Worm (Caenorhabditis elegans) whole organism, late embryonic: Measurements from ENCODE around the gene crh-2.

ENCODE experiments used
- ceh-9 ChIP-seq: sonication (generic microtip); optimal IDR thresholded peaks from 2 replicates; lab custom pipeline; 2016; ENCODE audit warnings: mild to moderate bottlenecking, missing genetic modification characterization, inconsistent platforms, missing compliant biosample characterization
- dve-1 ChIP-seq: sonication (generic microtip); optimal IDR thresholded peaks from 2 replicates; lab custom pipeline; 2017; ENCODE audit warnings: antibody characterized with exemption, mild to moderate bottlenecking, missing genetic modification characterization, missing compliant biosample characterization
- hlh-6 ChIP-seq: sonication (generic microtip); optimal IDR thresholded peaks from 2 replicates; lab custom pipeline; 2016; ENCODE audit warnings: missing genotype, missing genetic modification characterization, missing compliant biosample characterization
- hlh-8 ChIP-seq: sonication (generic microtip); optimal IDR thresholded peaks from 2 replicates; lab custom pipeline; 2016; ENCODE audit warnings: missing genotype, missing genetic modification characterization, missing compliant biosample characterization
- pax-1 ChIP-seq: fragments of 150-350 bp; optimal IDR thresholded peaks from 2 replicates; lab custom pipeline; 2014; ENCODE audit warnings: missing biosample characterization, missing genetic modification characterization

DNA sequence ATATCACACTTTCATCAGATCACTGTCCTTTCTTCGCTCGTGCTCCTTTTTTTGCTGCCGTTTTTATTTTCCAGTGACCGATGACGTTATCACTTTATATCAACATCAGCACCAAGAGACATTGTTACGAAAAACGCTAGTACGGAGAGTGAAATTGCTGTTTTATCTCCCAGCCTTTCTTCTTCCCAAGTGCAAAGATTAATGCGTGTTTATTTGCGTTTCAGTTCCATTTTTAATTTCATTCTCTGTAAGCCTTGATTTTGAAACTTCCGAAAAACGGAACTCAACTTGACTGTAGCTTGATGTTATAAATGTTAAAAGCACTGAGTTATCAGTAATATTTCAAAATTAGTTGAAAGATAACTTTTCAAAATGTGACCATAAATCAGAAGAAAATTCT is 499 bp downstream of the crh-2 start:
- no peak for TF ChIP-seq pax-1
- TF ChIP-seq dve-1 (tag; lab: Kevin White, UChicago): no peak
- no peak for TF ChIP-seq hlh-6 (tag; lab: Kevin White, UChicago)
- TF ChIP-seq ceh-9 (tag; lab: Kevin White, UChicago): no peak
- no peak for TF ChIP-seq hlh-8 (tag; lab: Kevin White, UChicago)
